Fruit fly (Drosophila melanogaster) whole organism, embryonic: ENCODE measurements around the gene CG12811.
A peak's percentile ranks its signal among the peaks of the same experiment; 100 is the strongest.

Source experiments
- Ada2b ChIP-seq: fragments of 200-800 bp; sonication (Bioruptor generic); IDR thresholded peaks from 2 replicates; pipeline ENCODE4 v1.3.6; 2022; ENCODE audit warnings: missing biosample characterization, missing genetic modification characterization
- BtbVII ChIP-seq: fragments of 200-800 bp; sonication (Bioruptor generic); optimal IDR thresholded peaks from 3 replicates; lab custom pipeline; 2017; ENCODE audit warnings: missing biosample characterization, mild to moderate bottlenecking, missing genetic modification characterization
- CG11696 ChIP-seq: fragments of 200-800 bp; sonication (Bioruptor generic); IDR thresholded peaks from 2 replicates; pipeline ENCODE4 v1.3.6; 2022; ENCODE audit warnings: missing biosample characterization, missing genetic modification characterization
- CG13123 ChIP-seq: fragments of 200-800 bp; sonication (Bioruptor generic); optimal IDR thresholded peaks from 2 replicates; lab custom pipeline; 2016; ENCODE audit warnings: missing biosample characterization, missing genetic modification characterization
- CG13775 ChIP-seq: fragments of 200-800 bp; sonication (Bioruptor generic); optimal IDR thresholded peaks from 3 replicates; lab custom pipeline; 2017; ENCODE audit warnings: missing biosample characterization, mild to moderate bottlenecking, missing genetic modification characterization
- CG13894 ChIP-seq: fragments of 200-800 bp; sonication (Bioruptor generic); optimal IDR thresholded peaks from 3 replicates; lab custom pipeline; 2018; ENCODE audit warnings: missing biosample characterization, mild to moderate bottlenecking, missing genetic modification characterization, moderate library complexity
- CG14965 ChIP-seq: fragments of 200-800 bp; sonication (Bioruptor generic); optimal IDR thresholded peaks from 2 replicates; lab custom pipeline; 2016; ENCODE audit warnings: missing biosample characterization, missing genetic modification characterization, borderline replicate concordance
- CG1529 ChIP-seq: fragments of 200-800 bp; sonication (Bioruptor generic); optimal IDR thresholded peaks from 3 replicates; lab custom pipeline; 2018; ENCODE audit warnings: missing biosample characterization, missing genetic modification characterization
- CG15514 ChIP-seq: fragments of 200-800 bp; sonication (Bioruptor generic); optimal IDR thresholded peaks from 3 replicates; lab custom pipeline; 2017; ENCODE audit warnings: missing biosample characterization, missing genetic modification characterization, mild to moderate bottlenecking, moderate library complexity, missing genetic modification reagents
- CG16779 ChIP-seq: fragments of 200-800 bp; sonication (Bioruptor generic); IDR thresholded peaks from 2 replicates; pipeline ENCODE4 v1.3.6; 2022; ENCODE audit warnings: missing biosample characterization, missing genetic modification characterization
- CG18476 ChIP-seq: fragments of 200-800 bp; sonication (Bioruptor generic); optimal IDR thresholded peaks from 2 replicates; lab custom pipeline; 2016; ENCODE audit warnings: missing biosample characterization, mild to moderate bottlenecking, missing genetic modification characterization
- CG2120 ChIP-seq: fragments of 200-800 bp; sonication (Bioruptor generic); optimal IDR thresholded peaks from 3 replicates; lab custom pipeline; 2016; ENCODE audit warnings: missing biosample characterization, missing genetic modification characterization
- CG3065 ChIP-seq: fragments of 200-800 bp; sonication (Bioruptor generic); optimal IDR thresholded peaks from 2 replicates; lab custom pipeline; 2016; ENCODE audit warnings: missing biosample characterization, missing genetic modification characterization
- CG34224 ChIP-seq: fragments of 200-800 bp; sonication (Bioruptor generic); IDR thresholded peaks from 3 replicates; pipeline ENCODE4 v1.3.6; 2022; ENCODE audit warnings: missing biosample characterization, missing genetic modification characterization; ENCODE audit not compliant: partially characterized antibody
- CG4730 ChIP-seq: fragments of 200-800 bp; sonication (Bioruptor generic); IDR thresholded peaks from 2 replicates; pipeline ENCODE4 v1.3.6; 2022; ENCODE audit warnings: missing biosample characterization, missing genetic modification characterization
- CG4820 ChIP-seq: fragments of 200-800 bp; sonication (Bioruptor generic); optimal IDR thresholded peaks from 3 replicates; lab custom pipeline; 2016; ENCODE audit warnings: missing biosample characterization, missing genetic modification characterization
- CG6791 ChIP-seq: fragments of 200-800 bp; sonication (Bioruptor generic); IDR thresholded peaks from 3 replicates; pipeline ENCODE4 v1.3.6; 2022; ENCODE audit warnings: missing biosample characterization, missing genetic modification characterization; ENCODE audit not compliant: partially characterized antibody
- CG7963 ChIP-seq: fragments of 200-800 bp; sonication (Bioruptor generic); IDR thresholded peaks from 3 replicates; pipeline ENCODE4 v1.3.6; 2022; ENCODE audit warnings: missing biosample characterization, missing genetic modification characterization; ENCODE audit not compliant: partially characterized antibody
- CG8290 ChIP-seq, 3 experiments: fragments of 200-800 bp; sonication (Bioruptor generic); optimal IDR thresholded peaks; 2 replicates each; lab custom pipeline; 2016 to 2019; ENCODE audit warnings: missing biosample characterization in 3 of 3, missing genetic modification characterization in 3 of 3, mild to moderate bottlenecking in 2 of 3, moderate library complexity in 1 of 3
- CTCF ChIP-seq: fragments of 200-800 bp; sonication (Bioruptor generic); optimal IDR thresholded peaks from 2 replicates; lab custom pipeline; 2017; ENCODE audit warnings: missing biosample characterization, mild to moderate bottlenecking, missing genetic modification characterization, moderate library complexity
- CrebB ChIP-seq: fragments of 200-800 bp; sonication (Bioruptor generic); optimal IDR thresholded peaks from 3 replicates; lab custom pipeline; 2018; ENCODE audit warnings: missing biosample characterization, mild to moderate bottlenecking, missing genetic modification characterization
- Dfd ChIP-seq, 2 experiments: fragments of >200 bp; optimal IDR thresholded peaks; 2 replicates each; lab custom pipeline; 2017; ENCODE audit warnings: missing biosample characterization in 2 of 2, missing genetic modification characterization in 2 of 2
- Dip2 ChIP-seq: fragments of 200-800 bp; sonication (Bioruptor generic); IDR thresholded peaks from 2 replicates; pipeline ENCODE4 v1.3.6; 2022; ENCODE audit warnings: missing biosample characterization, missing genetic modification characterization
- Gsc ChIP-seq: fragments of 200-800 bp; sonication (Bioruptor generic); IDR thresholded peaks from 2 replicates; pipeline ENCODE4 v1.3.6; 2022; ENCODE audit warnings: missing biosample characterization, missing genetic modification characterization
- H2.0 ChIP-seq: fragments of 200-800 bp; sonication (Bioruptor generic); IDR thresholded peaks from 2 replicates; pipeline ENCODE4 v1.3.6; 2022; ENCODE audit warnings: missing biosample characterization, missing genetic modification characterization
- HLH54F ChIP-seq: fragments of 200-800 bp; sonication (Bioruptor generic); optimal IDR thresholded peaks from 3 replicates; lab custom pipeline; 2016; ENCODE audit warnings: missing biosample characterization, missing genetic modification characterization
- Hr39 ChIP-seq: fragments of >200 bp; optimal IDR thresholded peaks from 2 replicates; lab custom pipeline; 2017
- Hr78 ChIP-seq, 2 experiments: fragments of 200-800 bp in 1 of 2; fragments of >200 bp in 1 of 2; sonication (Bioruptor generic) in 1 of 2; optimal IDR thresholded peaks; 2 replicates each; lab custom pipeline; 2017 to 2019; ENCODE audit warnings: missing biosample characterization in 2 of 2, missing genetic modification characterization in 2 of 2, mild to moderate bottlenecking in 1 of 2, moderate library complexity in 1 of 2
- Oli ChIP-seq: fragments of 200-800 bp; sonication (Bioruptor generic); optimal IDR thresholded peaks from 2 replicates; lab custom pipeline; 2018; ENCODE audit warnings: missing biosample characterization, mild to moderate bottlenecking, missing genetic modification characterization, moderate library complexity
- Poxn ChIP-seq: fragments of 200-800 bp; sonication (Bioruptor generic); IDR thresholded peaks from 2 replicates; pipeline ENCODE4 v1.3.6; 2022; ENCODE audit warnings: missing biosample characterization, missing genetic modification characterization
- Six4 ChIP-seq: fragments of 200-800 bp; sonication (Bioruptor generic); optimal IDR thresholded peaks from 2 replicates; lab custom pipeline; 2016; ENCODE audit warnings: missing biosample characterization, missing genetic modification characterization
- Ssrp ChIP-seq: fragments of 200-800 bp; sonication (Bioruptor generic); optimal IDR thresholded peaks from 2 replicates; lab custom pipeline; 2018; ENCODE audit warnings: missing biosample characterization, mild to moderate bottlenecking, missing genetic modification characterization, moderate library complexity
- Vsx1 ChIP-seq: fragments of 200-800 bp; sonication (Bioruptor generic); optimal IDR thresholded peaks from 2 replicates; lab custom pipeline; 2017; ENCODE audit warnings: missing biosample characterization, mild to moderate bottlenecking, missing genetic modification characterization, missing genetic modification reagents
- ap ChIP-seq: fragments of 200-800 bp; sonication (Bioruptor generic); IDR thresholded peaks from 2 replicates; pipeline ENCODE4 v1.3.6; 2022; ENCODE audit warnings: missing biosample characterization, missing genetic modification characterization
- ase ChIP-seq: fragments of 200-800 bp; sonication (Bioruptor generic); IDR thresholded peaks from 3 replicates; pipeline ENCODE4 v1.3.6; 2022; ENCODE audit warnings: missing biosample characterization, missing genetic modification characterization
- crp ChIP-seq, 2 experiments: fragments of 200-800 bp; sonication (Bioruptor generic); optimal IDR thresholded peaks; 2 replicates in 1 of 2; 3 replicates in 1 of 2; lab custom pipeline; 2017; ENCODE audit warnings: missing biosample characterization in 2 of 2, missing genetic modification characterization in 2 of 2, mild to moderate bottlenecking in 1 of 2, moderate library complexity in 1 of 2
- dm ChIP-seq: fragments of 200-800 bp; sonication (Bioruptor generic); optimal IDR thresholded peaks from 3 replicates; lab custom pipeline; 2016; ENCODE audit warnings: missing biosample characterization, missing genetic modification characterization
- dmrt11E ChIP-seq: fragments of 200-800 bp; sonication (Bioruptor generic); optimal IDR thresholded peaks from 3 replicates; lab custom pipeline; 2018; ENCODE audit warnings: missing biosample characterization, mild to moderate bottlenecking, missing genetic modification characterization, moderate library complexity
- dpn ChIP-seq, 2 experiments: fragments of 200-800 bp; sonication (Bioruptor generic); optimal IDR thresholded peaks; 3 replicates each; lab custom pipeline; 2016; ENCODE audit warnings: missing biosample characterization in 2 of 2, missing genetic modification characterization in 2 of 2
- hkb ChIP-seq, 2 experiments: fragments of 200-800 bp in 1 of 2; fragments of >200 bp in 1 of 2; sonication (Bioruptor generic) in 1 of 2; IDR thresholded peaks in 1 of 2; optimal IDR thresholded peaks in 1 of 2; 2 replicates each; pipeline versions ENCODE4 v1.3.6 to Lab custom; 2017 to 2022; ENCODE audit warnings: missing biosample characterization in 1 of 2, missing genetic modification characterization in 1 of 2
- kay ChIP-seq: fragments of 200-800 bp; sonication (Bioruptor generic); optimal IDR thresholded peaks from 2 replicates; lab custom pipeline; 2016; ENCODE audit warnings: missing biosample characterization, missing genetic modification characterization
- luna ChIP-seq: fragments of 200-800 bp; sonication (Bioruptor generic); optimal IDR thresholded peaks from 2 replicates; lab custom pipeline; 2016; ENCODE audit warnings: missing biosample characterization, missing genetic modification characterization
- mirr ChIP-seq: fragments of 200-800 bp; sonication (Bioruptor generic); optimal IDR thresholded peaks from 3 replicates; lab custom pipeline; 2018; ENCODE audit warnings: missing biosample characterization, mild to moderate bottlenecking, missing genetic modification characterization
- onecut ChIP-seq: fragments of 200-800 bp; sonication (Bioruptor generic); IDR thresholded peaks from 2 replicates; pipeline ENCODE4 v1.3.6; 2022; ENCODE audit warnings: missing biosample characterization, missing genetic modification characterization
- slp2 ChIP-seq: fragments of 200-800 bp; sonication (Bioruptor generic); optimal IDR thresholded peaks from 2 replicates; lab custom pipeline; 2016; ENCODE audit warnings: missing biosample characterization, missing genetic modification characterization
- sr ChIP-seq: fragments of 200-800 bp; sonication (Bioruptor generic); IDR thresholded peaks from 3 replicates; pipeline ENCODE4 v1.3.6; 2022; ENCODE audit warnings: missing biosample characterization, missing genetic modification characterization
- vnd ChIP-seq: fragments of 200-800 bp; sonication (Bioruptor generic); IDR thresholded peaks from 3 replicates; pipeline ENCODE4 v1.3.6; 2022; ENCODE audit warnings: missing biosample characterization, missing genetic modification characterization; ENCODE audit not compliant: partially characterized antibody
- zfh1 ChIP-seq: fragments of 200-800 bp; sonication (Bioruptor generic); IDR thresholded peaks from 3 replicates; pipeline ENCODE4 v1.3.6; 2022; ENCODE audit warnings: missing biosample characterization, missing genetic modification characterization

Gene CG12811

dm6 chr3R:10097531-10098295 is 49.1 kb upstream of the CG12811 start (continued):
- TF ChIP-seq CG8290 (GFP tag; optimal IDR thresholded peaks at IDR 0.05; lab: Kevin White, UChicago) (no peak), CG8290 (tag; optimal IDR thresholded peaks at IDR 0.05; lab: Kevin White, UChicago) (peak in 1 of 2 experiments; percentile 71), CG6791 (no peak), Ssrp (tag; lab: Kevin White, UChicago) (peak; percentile 48), CrebB (tag; lab: Kevin White, UChicago) (peak; percentile 39), CG13894 (tag; lab: Kevin White, UChicago) (peak; percentile 56), mirr (GFP tag; lab: Kevin White, UChicago) (peak; percentile 93), sr (peak; percentile 56; the same call in 1 of the 3 replicates), dpn (GFP tag; optimal IDR thresholded peaks at IDR 0.05; lab: Kevin White, UChicago) (peak; percentile 65 to 68), Ada2b (GFP tag; lab: Robert Waterston, UW) (peak; percentile 55), H2.0 (GFP tag; lab: Robert Waterston, UW) (peak; percentile 61), CG13775 (peak; percentile 45), dm (GFP tag; lab: Kevin White, UChicago) (peak; percentile 2), ase (GFP tag; lab: Robert Waterston, UW) (peak; percentile 47; the same call in 1 of the 3 replicates), CG34224 (GFP tag; lab: Robert Waterston, UW) (peak; percentile 35; the same call in 1 of the 3 replicates), HLH54F (GFP tag; lab: Kevin White, UChicago) (peak; percentile 66), CG4730 (GFP tag; lab: Robert Waterston, UW) (0 out of 2 replicates have a peak, but pooled peaks have one; percentile 17), BtbVII (GFP tag; lab: Kevin White, UChicago) (peak; percentile 80), CG18476 (GFP tag; lab: Kevin White, UChicago) (no peak), Dip2 (GFP tag; lab: Robert Waterston, UW) (no peak), slp2 (peak; percentile 49), CTCF (GFP tag; lab: Kevin White, UChicago) (no peak), kay (peak; percentile 38), Hr78 (GFP tag; optimal IDR thresholded peaks at IDR 0.05; lab: Kevin White, UChicago) (peak in 1 of 2 experiments; percentile 88), CG13123 (GFP tag; lab: Kevin White, UChicago) (no peak), Hr39 (lab: Kevin White, UChicago) (no peak), dmrt11E (tag; lab: Kevin White, UChicago) (no peak), Oli (tag; lab: Kevin White, UChicago) (peak; percentile 71), crp (GFP tag; optimal IDR thresholded peaks at IDR 0.05; lab: Kevin White, UChicago) (peak in 1 of 2 experiments; percentile 7), CG16779 (GFP tag; lab: Robert Waterston, UW) (peak; percentile 59; the same call in 1 of the 2 replicates), Poxn (GFP tag; lab: Robert Waterston, UW) (no peak), CG14965 (GFP tag; lab: Kevin White, UChicago) (no peak), zfh1 (GFP tag; lab: Robert Waterston, UW) (peak; percentile 53; the same call in 2 of the 3 replicates), CG15514 (GFP tag; lab: Kevin White, UChicago) (peak; percentile 63), Six4 (GFP tag; lab: Kevin White, UChicago) (no peak), ap (GFP tag; lab: Robert Waterston, UW) (0 out of 2 replicates have a peak, but pooled peaks have one; percentile 40), CG4820 (GFP tag; lab: Kevin White, UChicago) (peak; percentile 33), CG7963 (GFP tag; lab: Robert Waterston, UW) (no peak), Vsx1 (GFP tag; lab: Kevin White, UChicago) (no peak), CG2120 (peak; percentile 90), Gsc (GFP tag; lab: Robert Waterston, UW) (no peak), CG11696 (GFP tag; lab: Robert Waterston, UW) (peak; percentile 36; the same call in 1 of the 2 replicates), hkb (optimal IDR thresholded peaks at IDR 0.05; lab: Kevin White, UChicago) (no peak), hkb (GFP tag; IDR thresholded peaks at IDR 0.05; lab: Robert Waterston, UW) (peak; percentile 74), vnd (GFP tag; lab: Robert Waterston, UW) (no peak; the same call in 2 of the 3 replicates), luna (peak; percentile 55), CG3065 (GFP tag; lab: Kevin White, UChicago) (no peak), onecut (peak; percentile 49; the same call in 1 of the 2 replicates), CG1529 (GFP tag; lab: Kevin White, UChicago) (peak; percentile 37), Dfd (GFP tag; optimal IDR thresholded peaks at IDR 0.05; lab: Kevin White, UChicago) (no peak)
